Fruit fly (Drosophila melanogaster) whole organism, embryonic: ENCODE measurements around the gene Gem2.

Source experiments
- B-H1 ChIP-seq: fragments of 200-800 bp; sonication (Bioruptor generic); IDR thresholded peaks from 3 replicates; pipeline ENCODE4 v1.3.6; 2022; ENCODE audit warnings: missing biosample characterization, missing genetic modification characterization
- C15 ChIP-seq: fragments of 200-800 bp; sonication (Bioruptor generic); IDR thresholded peaks from 3 replicates; pipeline ENCODE4 v1.3.6; 2022; ENCODE audit warnings: missing biosample characterization, missing genetic modification characterization
- CG10462 ChIP-seq: fragments of 200-800 bp; sonication (Bioruptor generic); optimal IDR thresholded peaks from 2 replicates; lab custom pipeline; 2016; ENCODE audit warnings: missing biosample characterization, missing genetic modification characterization
- CG10959 ChIP-seq: fragments of 200-800 bp; sonication (Bioruptor generic); IDR thresholded peaks from 2 replicates; pipeline ENCODE4 v1.3.6; 2022; ENCODE audit warnings: missing biosample characterization, missing genetic modification characterization
- CG11247 ChIP-seq: fragments of 200-800 bp; sonication (Bioruptor generic); IDR thresholded peaks from 2 replicates; pipeline ENCODE4 v1.3.6; 2022; ENCODE audit warnings: missing biosample characterization, missing genetic modification characterization
- CG12659 ChIP-seq: fragments of 200-800 bp; sonication (Bioruptor generic); optimal IDR thresholded peaks from 3 replicates; lab custom pipeline; 2017; ENCODE audit warnings: mild to moderate bottlenecking, missing biosample characterization, missing genetic modification reagents, missing genetic modification characterization
- CG13296 ChIP-seq: fragments of 200-800 bp; sonication (Bioruptor generic); optimal IDR thresholded peaks from 3 replicates; lab custom pipeline; 2018; ENCODE audit warnings: missing biosample characterization, mild to moderate bottlenecking, missing genetic modification characterization
- CG14710 ChIP-seq: fragments of 200-800 bp; sonication (Bioruptor generic); optimal IDR thresholded peaks from 3 replicates; lab custom pipeline; 2019; ENCODE audit warnings: missing biosample characterization, mild to moderate bottlenecking, missing genetic modification characterization, moderate library complexity
- CG14860 ChIP-seq: fragments of 200-800 bp; sonication (Bioruptor generic); IDR thresholded peaks from 3 replicates; pipeline ENCODE4 v1.3.6; 2022; ENCODE audit warnings: missing biosample characterization, missing genetic modification characterization; ENCODE audit not compliant: partially characterized antibody
- CG14965 ChIP-seq: fragments of 200-800 bp; sonication (Bioruptor generic); optimal IDR thresholded peaks from 2 replicates; lab custom pipeline; 2016; ENCODE audit warnings: missing biosample characterization, missing genetic modification characterization, borderline replicate concordance
- CG15601 ChIP-seq: fragments of 200-800 bp; sonication (Bioruptor generic); optimal IDR thresholded peaks from 3 replicates; lab custom pipeline; 2019; ENCODE audit warnings: missing biosample characterization, mild to moderate bottlenecking, missing genetic modification characterization, moderate library complexity
- CG17361 ChIP-seq: fragments of 200-800 bp; sonication (Bioruptor generic); IDR thresholded peaks from 3 replicates; pipeline ENCODE4 v1.3.6; 2022; ENCODE audit warnings: missing biosample characterization, missing genetic modification characterization
- CG17829 ChIP-seq: fragments of 200-800 bp; optimal IDR thresholded peaks from 2 replicates; lab custom pipeline; 2019; ENCODE audit warnings: missing biosample characterization, mild to moderate bottlenecking, missing genetic modification characterization, moderate library complexity
- CG30431 ChIP-seq: fragments of 200-800 bp; sonication (Bioruptor generic); optimal IDR thresholded peaks from 2 replicates; lab custom pipeline; 2017; ENCODE audit warnings: missing biosample characterization, missing genetic modification characterization
- CG42726 ChIP-seq: fragments of 200-800 bp; sonication (Bioruptor generic); IDR thresholded peaks from 2 replicates; pipeline ENCODE4 v1.3.6; 2022; ENCODE audit warnings: missing biosample characterization, missing genetic modification characterization; ENCODE audit not compliant: partially characterized antibody
- CG5953 ChIP-seq: fragments of 200-800 bp; sonication (Bioruptor generic); IDR thresholded peaks from 2 replicates; pipeline ENCODE4 v1.3.6; 2022; ENCODE audit warnings: missing biosample characterization, missing genetic modification characterization
- CG6175 ChIP-seq: fragments of 200-800 bp; sonication (Bioruptor generic); IDR thresholded peaks from 3 replicates; pipeline ENCODE4 v1.3.6; 2022; ENCODE audit warnings: missing biosample characterization, missing genetic modification characterization
- CG6254 ChIP-seq: fragments of 200-800 bp; sonication (Bioruptor generic); optimal IDR thresholded peaks from 3 replicates; lab custom pipeline; 2017; ENCODE audit warnings: mild to moderate bottlenecking, missing biosample characterization, missing genetic modification reagents, missing genetic modification characterization
- CG7963 ChIP-seq: fragments of 200-800 bp; sonication (Bioruptor generic); IDR thresholded peaks from 3 replicates; pipeline ENCODE4 v1.3.6; 2022; ENCODE audit warnings: missing biosample characterization, missing genetic modification characterization; ENCODE audit not compliant: partially characterized antibody
- CG8478 ChIP-seq: fragments of >200 bp; optimal IDR thresholded peaks from 2 replicates; lab custom pipeline; 2018
- CoRest ChIP-seq: fragments of 200-800 bp; sonication (Bioruptor generic); optimal IDR thresholded peaks from 3 replicates; lab custom pipeline; 2018; ENCODE audit warnings: missing biosample characterization, mild to moderate bottlenecking, missing genetic modification characterization, moderate library complexity
- Dfd ChIP-seq, 2 experiments: fragments of >200 bp; optimal IDR thresholded peaks; 2 replicates each; lab custom pipeline; 2017; ENCODE audit warnings: missing biosample characterization in 2 of 2, missing genetic modification characterization in 2 of 2
- Dref ChIP-seq: fragments of 200-800 bp; sonication (Bioruptor generic); IDR thresholded peaks from 2 replicates; pipeline ENCODE4 v1.3.6; 2022; ENCODE audit warnings: missing biosample characterization, missing genetic modification characterization
- E2f2 ChIP-seq: fragments of 200-800 bp; sonication (Bioruptor generic); IDR thresholded peaks from 2 replicates; pipeline ENCODE4 v1.3.6; 2022; ENCODE audit warnings: missing biosample characterization, missing genetic modification characterization
- Ets65A ChIP-seq: fragments of 200-800 bp; sonication (Bioruptor generic); peaks from one replicate; lab custom pipeline; 2016; ENCODE audit warnings: missing biosample characterization, missing genetic modification characterization
- Hr39 ChIP-seq: fragments of >200 bp; optimal IDR thresholded peaks from 2 replicates; lab custom pipeline; 2017
- Lim3 ChIP-seq: fragments of 200-800 bp; sonication (Bioruptor generic); IDR thresholded peaks from 2 replicates; pipeline ENCODE4 v1.3.6; 2022; ENCODE audit warnings: missing biosample characterization, missing genetic modification characterization
- MBD-R2 ChIP-seq: fragments of 200-800 bp; sonication (Bioruptor generic); IDR thresholded peaks from 2 replicates; pipeline ENCODE4 v1.3.6; 2022; ENCODE audit warnings: missing biosample characterization, missing genetic modification characterization
- MTF-1 ChIP-seq: fragments of 200-800 bp; sonication (Bioruptor generic); optimal IDR thresholded peaks from 2 replicates; lab custom pipeline; 2018; ENCODE audit warnings: missing biosample characterization, mild to moderate bottlenecking, missing genetic modification characterization, borderline replicate concordance
- chinmo ChIP-seq: fragments of 200-800 bp; sonication (Bioruptor generic); IDR thresholded peaks from 4 replicates; pipeline ENCODE4 v1.3.6; 2022; ENCODE audit warnings: missing biosample characterization, missing genetic modification characterization; ENCODE audit not compliant: partially characterized antibody
- dpn ChIP-seq, 2 experiments: fragments of 200-800 bp; sonication (Bioruptor generic); optimal IDR thresholded peaks; 3 replicates each; lab custom pipeline; 2016; ENCODE audit warnings: missing biosample characterization in 2 of 2, missing genetic modification characterization in 2 of 2
- ems ChIP-seq: fragments of 200-800 bp; sonication (Bioruptor generic); optimal IDR thresholded peaks from 3 replicates; lab custom pipeline; 2016; ENCODE audit warnings: missing biosample characterization, missing genetic modification characterization
- ewg ChIP-seq: fragments of 200-800 bp; sonication (Bioruptor generic); optimal IDR thresholded peaks from 3 replicates; lab custom pipeline; 2017; ENCODE audit warnings: mild to moderate bottlenecking, missing biosample characterization, missing genetic modification reagents, missing genetic modification characterization
- fd96Cb ChIP-seq: fragments of 200-800 bp; sonication (Bioruptor generic); optimal IDR thresholded peaks from 2 replicates; lab custom pipeline; 2018; ENCODE audit warnings: missing biosample characterization, mild to moderate bottlenecking, missing genetic modification characterization, moderate library complexity
- hbn ChIP-seq: fragments of 200-800 bp; sonication (Bioruptor generic); IDR thresholded peaks from 2 replicates; pipeline ENCODE4 v1.3.6; 2022; ENCODE audit warnings: missing biosample characterization, missing genetic modification characterization; ENCODE audit not compliant: partially characterized antibody
- kni ChIP-seq: fragments of 200-800 bp; sonication (Bioruptor generic); optimal IDR thresholded peaks from 3 replicates; lab custom pipeline; 2017; ENCODE audit warnings: mild to moderate bottlenecking, missing biosample characterization, missing genetic modification reagents, missing genetic modification characterization
- knrl ChIP-seq: fragments of 200-800 bp; sonication (Bioruptor generic); IDR thresholded peaks from 3 replicates; pipeline ENCODE4 v1.3.6; 2022; ENCODE audit warnings: missing biosample characterization, missing genetic modification characterization; ENCODE audit not compliant: partially characterized antibody
- phol ChIP-seq: fragments of 200-800 bp; sonication (Bioruptor generic); optimal IDR thresholded peaks from 3 replicates; lab custom pipeline; 2018; ENCODE audit warnings: missing biosample characterization, mild to moderate bottlenecking, missing genetic modification characterization, moderate library complexity
- pros ChIP-seq: fragments of 200-800 bp; sonication (Bioruptor generic); optimal IDR thresholded peaks from 3 replicates; lab custom pipeline; 2019; ENCODE audit warnings: missing biosample characterization, mild to moderate bottlenecking, missing genetic modification characterization, moderate library complexity
- pzg ChIP-seq: fragments of 200-800 bp; sonication (Bioruptor generic); optimal IDR thresholded peaks from 3 replicates; lab custom pipeline; 2018; ENCODE audit warnings: missing biosample characterization, mild to moderate bottlenecking, missing genetic modification characterization, moderate library complexity
- sens ChIP-seq: fragments of 200-800 bp; sonication (Bioruptor generic); peaks from one replicate; lab custom pipeline; 2016; ENCODE audit warnings: missing biosample characterization, missing genetic modification characterization
- stwl ChIP-seq: fragments of 200-800 bp; sonication (Bioruptor generic); optimal IDR thresholded peaks from 3 replicates; lab custom pipeline; 2018; ENCODE audit warnings: missing biosample characterization, mild to moderate bottlenecking, missing genetic modification characterization, moderate library complexity
- sug ChIP-seq: fragments of 200-800 bp; optimal IDR thresholded peaks from 2 replicates; lab custom pipeline; 2019; ENCODE audit warnings: missing biosample characterization, mild to moderate bottlenecking, missing genetic modification characterization, moderate library complexity
- vvl ChIP-seq: fragments of 200-800 bp; sonication (Bioruptor generic); IDR thresholded peaks from 2 replicates; pipeline ENCODE4 v1.3.6; 2022; ENCODE audit warnings: missing biosample characterization, missing genetic modification characterization

The Gem2 gene

dm6 chr3L:19143940-19144571, 43.9 kb upstream of the Gem2 start:
- TF ChIP-seq kni (no peak), chinmo (0 out of 4 replicates have a peak, but pooled peaks have one; percentile 31), Hr39 (lab: Kevin White, UChicago) (peak; percentile 74), Ets65A (GFP tag; lab: Kevin White, UChicago) (peak; percentile 81), sens (GFP tag; lab: Kevin White, UChicago) (peak; percentile 26)

DNA sequence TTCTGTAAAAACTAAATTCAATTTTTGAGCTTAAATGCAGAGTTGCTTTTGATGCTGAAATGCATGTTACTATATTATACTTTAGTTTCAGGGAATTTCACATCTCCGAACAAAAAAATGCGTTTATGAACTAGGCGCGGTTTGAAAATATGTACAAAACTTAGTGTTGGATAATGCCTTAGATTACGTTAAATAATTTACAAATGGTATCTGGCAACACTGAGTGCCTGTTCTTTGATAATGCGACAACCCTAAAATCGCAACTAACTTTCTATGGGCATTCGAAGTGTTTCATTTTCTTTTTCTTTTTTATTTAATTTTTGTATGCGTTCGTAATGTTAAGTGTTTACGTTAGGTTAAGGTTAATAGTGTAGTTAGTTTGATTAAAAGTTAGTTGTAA, 42.4 kb upstream of the Gem2 start:
- TF ChIP-seq CG17829 (tag; lab: Kevin White, UChicago), result no peak
- peak; percentile 95 for TF ChIP-seq stwl (tag; lab: Kevin White, UChicago)
- TF ChIP-seq, all 482 proteins: peak for 1

- peak; percentile 16 for TF ChIP-seq CG15601 (tag; lab: Kevin White, UChicago)
- no peak for TF ChIP-seq CG7963 (GFP tag; lab: Robert Waterston, UW)
- TF ChIP-seq CG13296, result no peak
- no peak for TF ChIP-seq Dref (GFP tag; lab: Robert Waterston, UW)
- TF ChIP-seq knrl (GFP tag; lab: Robert Waterston, UW), result peak; percentile 58; the same call in 2 of the 3 replicates
- TF ChIP-seq vvl (GFP tag; lab: Robert Waterston, UW), result peak; percentile 48
- no peak for TF ChIP-seq ewg
- peak; percentile 54 for TF ChIP-seq E2f2 (GFP tag; lab: Robert Waterston, UW)
- TF ChIP-seq CoRest (tag; lab: Kevin White, UChicago), result peak; percentile 47
- no peak for TF ChIP-seq MTF-1
- 0 out of 3 replicates have a peak, but pooled peaks have one; percentile 7 for TF ChIP-seq CG17361
- TF ChIP-seq CG14965 (GFP tag; lab: Kevin White, UChicago), result peak; percentile 13
- TF ChIP-seq CG42726 (GFP tag; lab: Robert Waterston, UW), result peak; percentile 79; the same call in 1 of the 2 replicates
- TF ChIP-seq phol (tag; lab: Kevin White, UChicago), result peak; percentile 40
- TF ChIP-seq pros, result no peak
- TF ChIP-seq MBD-R2 (GFP tag; lab: Robert Waterston, UW), result 0 out of 2 replicates have a peak, but pooled peaks have one; percentile 11
- no peak for TF ChIP-seq CG10462 (GFP tag; lab: Kevin White, UChicago)
- TF ChIP-seq dpn (GFP tag; optimal IDR thresholded peaks at IDR 0.05; lab: Kevin White, UChicago), result peak in 1 of 2 experiments; percentile 3
- TF ChIP-seq CG10959 (GFP tag; lab: Robert Waterston, UW), result no peak
- TF ChIP-seq ems (GFP tag; lab: Kevin White, UChicago), result no peak
- TF ChIP-seq fd96Cb, result no peak
- peak; percentile 18 for TF ChIP-seq sug (tag; lab: Kevin White, UChicago)
- no peak for TF ChIP-seq B-H1 (GFP tag; lab: Robert Waterston, UW)
- peak; percentile 16; the same call in 1 of the 2 replicates for TF ChIP-seq hbn
- TF ChIP-seq C15 (GFP tag; lab: Robert Waterston, UW), result no peak
- TF ChIP-seq CG6175, result no peak
- TF ChIP-seq CG30431 (GFP tag; lab: Kevin White, UChicago), result no peak
- peak; percentile 2 for TF ChIP-seq CG12659 (GFP tag; lab: Kevin White, UChicago)
- TF ChIP-seq pzg (GFP tag; lab: Kevin White, UChicago), result peak; percentile 45
- no peak for TF ChIP-seq CG14860 (GFP tag; lab: Robert Waterston, UW)
- TF ChIP-seq CG11247, result no peak
- TF ChIP-seq Dfd (GFP tag; optimal IDR thresholded peaks at IDR 0.05; lab: Kevin White, UChicago), result peak in 1 of 2 experiments; percentile 83
- no peak for TF ChIP-seq Lim3
- peak; percentile 92 for TF ChIP-seq CG8478
- no peak for TF ChIP-seq CG6254 (GFP tag; lab: Kevin White, UChicago)
- no peak for TF ChIP-seq CG5953
- peak; percentile 57 for TF ChIP-seq CG14710 (tag; lab: Kevin White, UChicago)
Observed at dm6 chr3L:19140084-19141011, 40.2 kb upstream of the Gem2 start.
